6 fruit fly cellular contexts compared by ENCODE assay signal in genomic region chr3L:17242078-17242613, dm6.
A peak's percentile ranks its signal among the peaks of the same experiment; 100 is the strongest.
TF ChIP-seq lines count a peak whose summit lies in the region.

Gene Afg3l2, minus strand, starts transcription at chr3L:17242128.

- TF ChIP-seq CTCF in S2 (optimal IDR thresholded peaks at IDR 0.05; lab: Kevin White, UChicago) = peak; percentile 3 to 63
- peak; percentile 76 for TF ChIP-seq CTCF in whole organism, embryonic (GFP tag; optimal IDR thresholded peaks at IDR 0.05; lab: Kevin White, UChicago)

TF ChIP-seq in whole organism, adult, 20 proteins besides CTCF, POLR2A, EP300 and RAD21:
- TF ChIP-seq bab1 (GFP tag; optimal IDR thresholded peaks at IDR 0.05; lab: Kevin White, UChicago) (peak; percentile 44), CG14711 (tag; optimal IDR thresholded peaks at IDR 0.05; lab: Kevin White, UChicago) (peak; percentile 56), CG7045 (GFP tag; optimal IDR thresholded peaks at IDR 0.05; lab: Kevin White, UChicago) (peak; percentile 11), CG12768 (GFP tag; optimal IDR thresholded peaks at IDR 0.05; lab: Kevin White, UChicago) (peak; percentile 6), toe (GFP tag; optimal IDR thresholded peaks at IDR 0.05; lab: Kevin White, UChicago) (peak; percentile 6), CG5204 (GFP tag; optimal IDR thresholded peaks at IDR 0.05; lab: Kevin White, UChicago) (peak; percentile 23), CG1620 (GFP tag; optimal IDR thresholded peaks at IDR 0.05; lab: Kevin White, UChicago) (no peak), kay (GFP tag; lab: Kevin White, UChicago; ENCODE audit: borderline replicate concordance) (no peak), Mnt (GFP tag; optimal IDR thresholded peaks at IDR 0.05; lab: Kevin White, UChicago) (peak; percentile 7), CG7101 (tag; optimal IDR thresholded peaks at IDR 0.05; lab: Kevin White, UChicago) (peak; percentile 42), tj (GFP tag; optimal IDR thresholded peaks at IDR 0.05; lab: Kevin White, UChicago) (no peak)

TF ChIP-seq in whole organism, embryonic, 481 proteins besides CTCF, POLR2A, EP300 and RAD21 (continues in another document):
- no peak for TF ChIP-seq kah (GFP tag; optimal IDR thresholded peaks at IDR 0.05; lab: Kevin White, UChicago)
- TF ChIP-seq yki (optimal IDR thresholded peaks at IDR 0.05; lab: Kevin White, UChicago) = no peak
- no peak for TF ChIP-seq corto (GFP tag; optimal IDR thresholded peaks at IDR 0.05; lab: Kevin White, UChicago)
- TF ChIP-seq caup (GFP tag; optimal IDR thresholded peaks at IDR 0.05; lab: Kevin White, UChicago; ENCODE audit: severe bottlenecking) = peak; percentile 38
- peak; percentile 42 for TF ChIP-seq CG15514 (GFP tag; optimal IDR thresholded peaks at IDR 0.05; lab: Kevin White, UChicago)
- peak; percentile 99 for TF ChIP-seq CG9437 (GFP tag; optimal IDR thresholded peaks at IDR 0.05; lab: Kevin White, UChicago)
- TF ChIP-seq CG4617 (GFP tag; optimal IDR thresholded peaks at IDR 0.05; lab: Kevin White, UChicago; ENCODE audit: borderline replicate concordance) = no peak
- TF ChIP-seq TFAM (GFP tag; optimal IDR thresholded peaks at IDR 0.05; lab: Kevin White, UChicago) = no peak
- no peak for TF ChIP-seq CG8089 (GFP tag; optimal IDR thresholded peaks at IDR 0.05; lab: Kevin White, UChicago)
- TF ChIP-seq ro (GFP tag; IDR thresholded peaks at IDR 0.05; lab: Robert Waterston, UW) = 0 out of 2 replicates have a peak, but pooled peaks have one; percentile 9
- TF ChIP-seq GATAe (GFP tag; conservative IDR thresholded peaks at IDR 0.05; lab: Robert Waterston, UW) = no peak; the same call in 1 of the 2 replicates
- peak; percentile 44 for TF ChIP-seq CG8924 (tag; optimal IDR thresholded peaks at IDR 0.05; lab: Kevin White, UChicago)
- peak; percentile 39 for TF ChIP-seq CG7987 (GFP tag; optimal IDR thresholded peaks at IDR 0.05; lab: Kevin White, UChicago)
- TF ChIP-seq CG17385 (GFP tag; optimal IDR thresholded peaks at IDR 0.05; lab: Kevin White, UChicago) = no peak
- TF ChIP-seq dmrt99B (tag; optimal IDR thresholded peaks at IDR 0.05; lab: Kevin White, UChicago) = peak; percentile 72
- no peak for TF ChIP-seq wek (GFP tag; optimal IDR thresholded peaks at IDR 0.05; lab: Kevin White, UChicago)
- TF ChIP-seq NK7.1 (GFP tag; optimal IDR thresholded peaks at IDR 0.05; lab: Kevin White, UChicago) = no peak
- TF ChIP-seq row (GFP tag; IDR thresholded peaks at IDR 0.05; lab: Robert Waterston, UW) = peak; percentile 96
- TF ChIP-seq en (GFP tag; optimal IDR thresholded peaks at IDR 0.05; lab: Kevin White, UChicago) = no peak

TF ChIP-seq in whole organism, prepupa, 60 proteins besides CTCF, POLR2A, EP300 and RAD21 (continues in another document):
- peak; percentile 62 for TF ChIP-seq CG10631 (GFP tag; optimal IDR thresholded peaks at IDR 0.05; lab: Kevin White, UChicago)
- TF ChIP-seq net (GFP tag; optimal IDR thresholded peaks at IDR 0.05; lab: Kevin White, UChicago) = no peak
- peak; percentile 45 for TF ChIP-seq acj6 (GFP tag; optimal IDR thresholded peaks at IDR 0.05; lab: Kevin White, UChicago)
- peak; percentile 76 for TF ChIP-seq Gug (GFP tag; IDR thresholded peaks at IDR 0.05; lab: Robert Waterston, UW)
- TF ChIP-seq CG6792 (GFP tag; optimal IDR thresholded peaks at IDR 0.05; lab: Kevin White, UChicago) = peak; percentile 10
- TF ChIP-seq pdm3 (GFP tag; optimal IDR thresholded peaks at IDR 0.05; lab: Kevin White, UChicago) = peak; percentile 49
- no peak for TF ChIP-seq CG15336 (GFP tag; IDR thresholded peaks at IDR 0.05; lab: Robert Waterston, UW)
- TF ChIP-seq OdsH (GFP tag; optimal IDR thresholded peaks at IDR 0.05; lab: Kevin White, UChicago) = peak; percentile 65
- TF ChIP-seq CG1621 (tag; optimal IDR thresholded peaks at IDR 0.05; lab: Kevin White, UChicago) = peak; percentile 14
- no peak for TF ChIP-seq CG9139 (GFP tag; optimal IDR thresholded peaks at IDR 0.05; lab: Kevin White, UChicago)
- TF ChIP-seq CG3032 (tag; optimal IDR thresholded peaks at IDR 0.05; lab: Kevin White, UChicago) = peak; percentile 77
- TF ChIP-seq CG32006 (GFP tag; optimal IDR thresholded peaks at IDR 0.05; lab: Kevin White, UChicago) = peak; percentile 52
- peak; percentile 72 for TF ChIP-seq cyc (GFP tag; optimal IDR thresholded peaks at IDR 0.05; lab: Kevin White, UChicago)
- no peak for TF ChIP-seq CG6276 (GFP tag; optimal IDR thresholded peaks at IDR 0.05; lab: Kevin White, UChicago)
- TF ChIP-seq topi (GFP tag; optimal IDR thresholded peaks at IDR 0.05; lab: Kevin White, UChicago) = peak; percentile 56
- peak; percentile 44 for TF ChIP-seq Hr4 (GFP tag; optimal IDR thresholded peaks at IDR 0.05; lab: Kevin White, UChicago)
- TF ChIP-seq CG16779 (tag; optimal IDR thresholded peaks at IDR 0.05; lab: Kevin White, UChicago) = no peak
- TF ChIP-seq CG31627 (GFP tag; optimal IDR thresholded peaks at IDR 0.05; lab: Kevin White, UChicago) = peak; percentile 43
- TF ChIP-seq Smox (GFP tag; optimal IDR thresholded peaks at IDR 0.05; lab: Kevin White, UChicago) = peak; percentile 17
- TF ChIP-seq Eip75B (GFP tag; optimal IDR thresholded peaks at IDR 0.05; lab: Kevin White, UChicago) = peak; percentile 32
- TF ChIP-seq CG34406 (GFP tag; optimal IDR thresholded peaks at IDR 0.05; lab: Kevin White, UChicago) = peak; percentile 17

TF ChIP-seq in whole organism, pupa, 21 proteins besides CTCF, POLR2A, EP300 and RAD21:
- TF ChIP-seq CG8301 (tag; optimal IDR thresholded peaks at IDR 0.05; lab: Kevin White, UChicago) (peak; percentile 77), CG4496 (GFP tag; IDR thresholded peaks at IDR 0.05; lab: Robert Waterston, UW) (peak; percentile 85), CG34367 (tag; optimal IDR thresholded peaks at IDR 0.05; lab: Kevin White, UChicago) (no peak), CG14655 (GFP tag; optimal IDR thresholded peaks at IDR 0.05; lab: Kevin White, UChicago) (peak; percentile 66), rn (GFP tag; IDR thresholded peaks at IDR 0.05; lab: Robert Waterston, UW) (peak; percentile 33; the same call in 1 of the 2 replicates), CG10348 (GFP tag; IDR thresholded peaks at IDR 0.05; lab: Robert Waterston, UW) (no peak), EcR (GFP tag; optimal IDR thresholded peaks at IDR 0.05; lab: Kevin White, UChicago) (no peak), gl (tag; optimal IDR thresholded peaks at IDR 0.05; lab: Kevin White, UChicago) (no peak), CG15710 (tag; optimal IDR thresholded peaks at IDR 0.05; lab: Kevin White, UChicago) (peak; percentile 47), Pif1B (GFP tag; optimal IDR thresholded peaks at IDR 0.05; lab: Kevin White, UChicago) (peak; percentile 55), Pif1A (GFP tag; optimal IDR thresholded peaks at IDR 0.05; lab: Kevin White, UChicago) (peak; percentile 65), CG12605 (GFP tag; IDR thresholded peaks at IDR 0.05; lab: Robert Waterston, UW) (peak; percentile 33; the same call in 1 of the 2 replicates), fd96Ca (GFP tag; IDR thresholded peaks at IDR 0.05; lab: Robert Waterston, UW) (peak; percentile 72), CG17806 (tag; optimal IDR thresholded peaks at IDR 0.05; lab: Kevin White, UChicago) (no peak), CG32121 (GFP tag; IDR thresholded peaks at IDR 0.05; lab: Robert Waterston, UW) (no peak), CG8159 (tag; optimal IDR thresholded peaks at IDR 0.05; lab: Kevin White, UChicago) (peak; percentile 79), CG13204 (GFP tag; optimal IDR thresholded peaks at IDR 0.05; lab: Kevin White, UChicago) (no peak), CG9948 (tag; optimal IDR thresholded peaks at IDR 0.05; lab: Kevin White, UChicago) (peak; percentile 47), D1 (tag; optimal IDR thresholded peaks at IDR 0.05; lab: Kevin White, UChicago) (peak; percentile 35), Ets98B (GFP tag; IDR thresholded peaks at IDR 0.05; lab: Robert Waterston, UW) (peak; percentile 78), Snoo (tag; optimal IDR thresholded peaks at IDR 0.05; lab: Kevin White, UChicago) (no peak)

TF ChIP-seq in whole organism, wandering third instar larva, 38 proteins besides CTCF, POLR2A, EP300 and RAD21:
- peak; percentile 23 for TF ChIP-seq h (GFP tag; optimal IDR thresholded peaks at IDR 0.05; lab: Kevin White, UChicago)
- peak; percentile 67 for TF ChIP-seq woc (GFP tag; optimal IDR thresholded peaks at IDR 0.05; lab: Kevin White, UChicago)
- peak; percentile 28 for TF ChIP-seq rgr (GFP tag; optimal IDR thresholded peaks at IDR 0.05; lab: Kevin White, UChicago)
- TF ChIP-seq Myc (optimal IDR thresholded peaks at IDR 0.05; lab: Kevin White, UChicago) = peak; percentile 65
- TF ChIP-seq fru (GFP tag; optimal IDR thresholded peaks at IDR 0.05; lab: Kevin White, UChicago) = peak; percentile 50
- peak; percentile 35 for TF ChIP-seq CG9705 (GFP tag; optimal IDR thresholded peaks at IDR 0.05; lab: Kevin White, UChicago)
- TF ChIP-seq foxo (GFP tag; optimal IDR thresholded peaks at IDR 0.05; lab: Kevin White, UChicago) = peak in 1 of 2 experiments; percentile 68
- no peak for TF ChIP-seq Dif (GFP tag; optimal IDR thresholded peaks at IDR 0.05; lab: Kevin White, UChicago; ENCODE audit: partially characterized antibody)
- no peak for TF ChIP-seq CG32264 (GFP tag; optimal IDR thresholded peaks at IDR 0.05; lab: Kevin White, UChicago)
- no peak for TF ChIP-seq usp (GFP tag; optimal IDR thresholded peaks at IDR 0.05; lab: Kevin White, UChicago)
- no peak for TF ChIP-seq lola (GFP tag; optimal IDR thresholded peaks at IDR 0.05; lab: Kevin White, UChicago)
- TF ChIP-seq Mio (GFP tag; optimal IDR thresholded peaks at IDR 0.05; lab: Kevin White, UChicago) = no peak
- TF ChIP-seq sv (GFP tag; optimal IDR thresholded peaks at IDR 0.05; lab: Kevin White, UChicago) = peak; percentile 17
- TF ChIP-seq psq (GFP tag; optimal IDR thresholded peaks at IDR 0.05; lab: Kevin White, UChicago) = no peak
- TF ChIP-seq dmrt93B (GFP tag; optimal IDR thresholded peaks at IDR 0.05; lab: Kevin White, UChicago) = peak; percentile 64
- TF ChIP-seq Abd-B (GFP tag; optimal IDR thresholded peaks at IDR 0.05; lab: Kevin White, UChicago) = no peak
- TF ChIP-seq GATAd (GFP tag; optimal IDR thresholded peaks at IDR 0.05; lab: Kevin White, UChicago) = no peak
- TF ChIP-seq HLH106 (tag; optimal IDR thresholded peaks at IDR 0.05; lab: Kevin White, UChicago) = peak; percentile 68
- TF ChIP-seq jim (GFP tag; optimal IDR thresholded peaks at IDR 0.05; lab: Kevin White, UChicago) = no peak
- peak; percentile 39 for TF ChIP-seq sage (GFP tag; optimal IDR thresholded peaks at IDR 0.05; lab: Kevin White, UChicago)
